Worm (Caenorhabditis elegans) whole organism, early embryonic: ENCODE results near the gene dpy-22.

ENCODE experiments used
- B0310.2 ChIP-seq: sonication (generic microtip); optimal IDR thresholded peaks from 2 replicates; lab custom pipeline; 2016; ENCODE audit warnings: mild to moderate bottlenecking, missing genetic modification characterization, missing compliant biosample characterization
- F13C5.2 ChIP-seq: sonication (generic microtip); optimal IDR thresholded peaks from 2 replicates; lab custom pipeline; 2017; ENCODE audit warnings: mild to moderate bottlenecking, missing genetic modification characterization, inconsistent platforms, missing compliant biosample characterization
- aly-1 ChIP-seq: sonication (generic microtip); optimal IDR thresholded peaks from 2 replicates; lab custom pipeline; 2016; ENCODE audit warnings: missing genetic modification characterization, missing compliant biosample characterization
- ama-1 ChIP-seq: fragments of 150-350 bp; optimal IDR thresholded peaks from 2 replicates; lab custom pipeline; 2014
- ceh-13 ChIP-seq: fragments of 200-800 bp; sonication (Bioruptor generic); optimal IDR thresholded peaks from 2 replicates; lab custom pipeline; 2018; ENCODE audit warnings: mild to moderate bottlenecking, missing genetic modification characterization, missing compliant biosample characterization
- ceh-36 ChIP-seq: sonication (generic microtip); optimal IDR thresholded peaks from 2 replicates; lab custom pipeline; 2016; ENCODE audit warnings: missing genetic modification characterization, inconsistent platforms, missing compliant biosample characterization
- ets-7 ChIP-seq: sonication (generic microtip); optimal IDR thresholded peaks from 2 replicates; lab custom pipeline; 2016; ENCODE audit warnings: missing genotype, missing genetic modification characterization, missing compliant biosample characterization
- flt-1 ChIP-seq: fragments of 200-800 bp; sonication (Bioruptor generic); IDR thresholded peaks from 2 replicates; pipeline ENCODE4 v1.3.6; 2022; ENCODE audit warnings: missing genetic modification characterization, missing compliant biosample characterization
- hmbx-1 ChIP-seq: sonication (generic microtip); optimal IDR thresholded peaks from 2 replicates; lab custom pipeline; 2016; ENCODE audit warnings: mild to moderate bottlenecking, missing genetic modification characterization, missing compliant biosample characterization
- hmg-4 ChIP-seq: fragments of 200-800 bp; sonication (Bioruptor generic); optimal IDR thresholded peaks from 2 replicates; lab custom pipeline; 2018; ENCODE audit warnings: mild to moderate bottlenecking, missing genetic modification characterization, missing compliant biosample characterization
- hnd-1 ChIP-seq: sonication (generic microtip); optimal IDR thresholded peaks from 2 replicates; lab custom pipeline; 2016; ENCODE audit warnings: missing genetic modification characterization, missing compliant biosample characterization
- pes-1 ChIP-seq: fragments of 200-800 bp; sonication (Bioruptor generic); IDR thresholded peaks from 2 replicates; pipeline ENCODE4 v1.3.6; 2022; ENCODE audit warnings: missing genetic modification reagents, missing genetic modification characterization, missing compliant biosample characterization
- scrt-1 ChIP-seq: fragments of 200-800 bp; sonication (Bioruptor generic); IDR thresholded peaks from 2 replicates; pipeline ENCODE4 v1.3.6; 2022; ENCODE audit warnings: missing genetic modification characterization, missing compliant biosample characterization
- sea-1 ChIP-seq: fragments of 200-800 bp; sonication (Bioruptor generic); conservative IDR thresholded peaks from 2 replicates; pipeline ENCODE4 v1.3.6; 2022; ENCODE audit warnings: missing genetic modification characterization, missing compliant biosample characterization
- tbx-11 ChIP-seq: fragments of 200-800 bp; sonication (Bioruptor generic); IDR thresholded peaks from 2 replicates; pipeline ENCODE4 v1.3.6; 2022; ENCODE audit warnings: missing genetic modification characterization, missing compliant biosample characterization
- tbx-37 ChIP-seq: fragments of 200-800 bp; sonication (Bioruptor generic); conservative IDR thresholded peaks from 2 replicates; pipeline ENCODE4 v1.3.6; 2022; ENCODE audit warnings: missing genetic modification reagents, missing genetic modification characterization, missing compliant biosample characterization
- tra-4 ChIP-seq: sonication (generic microtip); optimal IDR thresholded peaks from 2 replicates; lab custom pipeline; 2017; ENCODE audit warnings: missing genetic modification characterization, missing compliant biosample characterization

The dpy-22 gene

DNA sequence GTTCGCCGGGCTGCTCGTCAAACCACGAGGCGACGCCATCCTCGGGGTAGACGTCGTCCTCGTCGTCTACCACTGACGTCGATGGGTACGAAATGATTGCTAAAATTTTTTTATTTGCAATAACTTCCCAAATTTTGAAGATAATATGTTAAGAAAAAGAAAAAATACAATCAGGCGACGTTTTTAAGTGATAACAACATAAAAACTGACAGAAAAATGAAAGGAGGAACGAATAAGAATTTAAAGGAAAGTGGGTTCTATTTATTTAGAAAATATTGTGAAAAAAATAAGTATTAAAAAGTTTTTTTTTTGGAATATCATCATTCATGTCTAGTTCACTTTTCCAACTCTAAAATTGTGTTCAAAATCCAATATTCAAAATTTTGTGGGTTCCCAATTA, at the start of gene dpy-22:
TSS of gene dpy-22 (minus strand) at position 101 of the 400 bp plus-strand sequence.
- TF ChIP-seq hmbx-1 (tag; lab: Kevin White, UChicago) (no peak), ceh-13 (GFP tag; lab: Kevin White, UChicago) (no peak), F13C5.2 (tag; lab: Kevin White, UChicago) (no peak), hmg-4 (GFP tag; lab: Kevin White, UChicago) (no peak), B0310.2 (tag; lab: Kevin White, UChicago) (no peak), flt-1 (no peak), ama-1 (lab: Kevin White, UChicago) (no peak), tra-4 (tag; lab: Kevin White, UChicago) (no peak), scrt-1 (no peak), hnd-1 (tag; lab: Kevin White, UChicago) (no peak)

DNA sequence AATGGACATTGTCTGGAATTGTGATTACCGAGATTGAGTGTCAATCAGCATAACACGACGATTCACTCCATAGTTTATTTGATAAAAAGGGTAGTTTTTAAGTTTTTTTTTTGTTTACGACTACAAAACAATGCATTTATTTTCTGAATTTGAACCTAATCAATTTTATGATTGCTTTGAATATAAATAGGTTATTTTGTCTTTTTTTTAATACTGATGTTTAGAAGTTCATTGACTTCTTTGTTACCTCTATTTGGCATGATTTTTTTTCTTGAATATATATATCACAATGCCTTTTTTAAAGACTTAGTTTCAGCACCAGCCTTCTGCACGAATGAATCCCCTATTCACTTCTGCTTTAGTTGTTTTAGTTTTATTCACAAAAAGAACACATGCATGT, 47.4 kb upstream of the dpy-22 start, which contains the start of gene R07B1.13:
TSS of gene R07B1.13 (plus strand) at position 301 of the 400 bp plus-strand sequence.
- TF ChIP-seq tbx-37 (GFP tag; lab: Robert Waterston, UW) (no peak), ama-1 (lab: Kevin White, UChicago) (no peak), B0310.2 (tag; lab: Kevin White, UChicago) (no peak), hmbx-1 (tag; lab: Kevin White, UChicago) (no peak), aly-1 (no peak), hmg-4 (GFP tag; lab: Kevin White, UChicago) (no peak), sea-1 (GFP tag; lab: Robert Waterston, UW) (no peak)

DNA sequence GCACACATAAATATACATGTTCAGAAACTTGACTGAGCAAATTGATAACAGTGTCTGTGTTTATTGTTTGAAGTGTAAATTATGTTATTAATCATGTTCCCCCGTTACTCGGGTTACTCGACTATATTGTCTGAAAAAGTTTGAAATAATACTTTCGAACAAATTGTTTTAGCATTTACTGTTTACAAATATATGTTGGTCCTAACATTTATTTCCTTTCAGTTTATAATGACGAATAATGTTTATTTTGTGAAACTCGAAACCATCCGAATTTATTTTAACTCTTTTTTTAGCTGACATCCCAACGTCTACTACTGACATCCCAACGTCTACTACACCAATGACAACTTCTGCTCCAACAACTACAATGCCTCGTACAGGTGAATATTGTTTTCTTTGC, 46.7 kb upstream of the dpy-22 start, which contains the start of gene R07B1.7:
TSS of gene R07B1.7 (plus strand) at position 301 of the 400 bp plus-strand sequence.
- no peak for TF ChIP-seq hmg-4 (GFP tag; lab: Kevin White, UChicago)
- TF ChIP-seq hnd-1 (tag; lab: Kevin White, UChicago): no peak

DNA sequence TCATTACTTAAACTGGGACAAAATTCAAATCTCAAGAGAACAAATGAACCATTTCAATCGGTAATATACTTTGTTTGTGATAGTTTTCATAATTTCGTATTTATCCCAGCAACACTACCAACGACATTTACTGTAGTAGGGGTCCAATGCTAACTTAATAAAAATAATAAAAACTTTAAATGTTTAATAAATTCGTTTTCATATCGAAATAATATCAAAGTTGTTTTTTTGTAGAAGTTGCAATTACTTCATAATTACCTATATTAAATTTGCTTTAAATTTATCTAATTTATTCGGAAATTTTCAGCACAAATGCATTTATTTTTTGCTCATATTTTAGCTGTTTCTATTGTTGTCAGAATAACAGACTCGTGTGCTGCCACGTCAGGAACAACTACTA, 44.3 kb upstream of the dpy-22 start, which contains the start of gene R07B1.6:
TSS of gene R07B1.6 (plus strand) at position 301 of the 400 bp plus-strand sequence.
- no peak for TF ChIP-seq scrt-1
- TF ChIP-seq F13C5.2 (tag; lab: Kevin White, UChicago): no peak
- no peak for TF ChIP-seq ets-7 (tag; lab: Kevin White, UChicago)
- no peak for TF ChIP-seq tra-4 (tag; lab: Kevin White, UChicago)
- no peak for TF ChIP-seq hmbx-1 (tag; lab: Kevin White, UChicago)
- TF ChIP-seq B0310.2 (tag; lab: Kevin White, UChicago): no peak
- no peak for TF ChIP-seq tbx-37 (GFP tag; lab: Robert Waterston, UW)
- no peak for TF ChIP-seq tbx-11 (GFP tag; lab: Robert Waterston, UW)
- TF ChIP-seq ceh-36 (tag; lab: Kevin White, UChicago): no peak
- no peak for TF ChIP-seq hmg-4 (GFP tag; lab: Kevin White, UChicago)
- TF ChIP-seq aly-1: no peak
- no peak for TF ChIP-seq ama-1 (lab: Kevin White, UChicago)
- no peak for TF ChIP-seq ceh-13 (GFP tag; lab: Kevin White, UChicago)
- no peak for TF ChIP-seq pes-1 (GFP tag; lab: Robert Waterston, UW)
- no peak for TF ChIP-seq flt-1

DNA sequence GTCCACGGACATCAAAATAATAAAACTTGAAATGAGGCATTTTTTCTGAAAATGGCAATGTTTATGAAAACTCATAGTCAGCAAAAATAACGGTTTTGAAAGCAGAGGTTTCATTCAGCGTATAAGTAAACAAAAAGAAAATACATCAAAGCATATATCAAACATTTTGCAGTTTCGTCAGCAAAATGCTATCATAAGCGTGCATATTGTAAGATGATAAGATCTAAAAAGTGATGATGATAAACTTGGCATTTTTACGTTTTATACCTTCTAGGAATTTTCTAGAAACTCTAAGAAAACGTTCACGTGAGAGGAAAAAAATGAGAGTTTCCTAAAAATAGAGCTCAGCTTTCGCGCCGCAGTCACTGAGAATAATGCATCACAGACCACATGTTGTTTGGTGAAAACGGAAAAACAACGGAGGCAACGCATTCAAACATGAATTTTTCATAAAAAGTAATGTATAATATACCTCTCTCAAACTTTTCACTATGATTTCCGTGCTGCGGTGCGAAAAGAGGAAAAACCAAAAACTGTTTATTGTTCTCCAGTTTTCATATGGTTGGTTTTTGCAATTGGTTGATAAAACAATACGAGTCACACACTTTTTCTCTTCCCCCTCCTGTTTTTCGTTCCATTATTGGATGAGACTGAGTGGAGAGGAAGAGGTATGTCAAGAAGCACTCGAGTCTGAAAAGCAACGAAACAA, 41.0 kb upstream of the dpy-22 start, which contains the start of the genes gst-36 and R07B1.5:
TSS of gene gst-36 (minus strand) at position 45 of the 709 bp plus-strand sequence.
TSS of gene R07B1.5 (plus strand) at position 665 of the 709 bp plus-strand sequence.
- no peak for TF ChIP-seq sea-1 (GFP tag; lab: Robert Waterston, UW)
- no peak for TF ChIP-seq aly-1
- no peak for TF ChIP-seq ceh-36 (tag; lab: Kevin White, UChicago)
- no peak for TF ChIP-seq scrt-1
- no peak for TF ChIP-seq ama-1 (lab: Kevin White, UChicago)
- no peak for TF ChIP-seq B0310.2 (tag; lab: Kevin White, UChicago)

DNA sequence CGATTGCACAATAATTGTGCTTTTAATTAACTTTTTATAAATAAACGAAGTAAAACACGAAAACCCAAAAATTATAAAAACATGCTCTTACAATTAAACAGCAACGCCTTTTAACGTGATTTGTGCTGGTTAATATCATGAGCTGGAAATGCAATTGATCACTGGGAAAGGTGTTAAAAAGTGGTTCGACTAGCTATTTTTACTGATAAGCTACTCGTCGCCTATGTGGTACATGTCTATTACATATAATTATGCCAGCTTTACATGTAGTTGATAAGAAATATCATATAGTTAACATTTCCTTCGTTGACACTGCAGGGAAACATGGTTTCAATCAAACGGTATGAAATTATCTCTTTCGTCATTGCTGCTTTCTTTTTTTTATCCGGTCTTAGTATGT, 36.0 kb upstream of the dpy-22 start, which contains the start of gene scav-5:
TSS of gene scav-5 (plus strand) at position 297 of the 400 bp plus-strand sequence.
- no peak for TF ChIP-seq ceh-36 (tag; lab: Kevin White, UChicago)
- TF ChIP-seq tra-4 (tag; lab: Kevin White, UChicago): no peak
- no peak for TF ChIP-seq hnd-1 (tag; lab: Kevin White, UChicago)
- no peak for TF ChIP-seq B0310.2 (tag; lab: Kevin White, UChicago)
- TF ChIP-seq scrt-1: no peak
- TF ChIP-seq flt-1: no peak
- TF ChIP-seq ama-1 (lab: Kevin White, UChicago): no peak
- no peak for TF ChIP-seq F13C5.2 (tag; lab: Kevin White, UChicago)
- no peak for TF ChIP-seq ets-7 (tag; lab: Kevin White, UChicago)
- no peak for TF ChIP-seq tbx-37 (GFP tag; lab: Robert Waterston, UW)

DNA sequence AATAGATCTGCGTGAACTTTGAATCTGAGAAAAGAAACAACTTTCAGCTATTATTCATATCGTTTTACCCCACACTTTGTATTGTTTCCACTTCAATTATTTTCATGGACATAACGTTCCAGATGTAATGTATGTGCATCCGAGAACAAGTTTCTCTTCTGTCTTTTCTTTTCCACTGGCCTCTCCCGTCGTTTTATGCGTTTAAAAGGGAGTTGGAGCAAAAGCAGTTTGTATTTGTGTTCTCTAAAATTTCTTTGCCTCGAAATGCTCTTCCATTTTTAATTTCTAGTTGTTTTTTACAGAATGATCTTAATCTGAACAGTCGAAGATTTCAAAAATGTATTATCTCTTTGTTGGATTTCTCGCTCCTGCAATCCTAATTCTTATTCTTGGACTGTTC, 34.5 kb upstream of the dpy-22 start, which contains the start of gene R07B1.11:
TSS of gene R07B1.11 (plus strand) at position 301 of the 400 bp plus-strand sequence.
- TF ChIP-seq tbx-37 (GFP tag; lab: Robert Waterston, UW) (no peak), hnd-1 (tag; lab: Kevin White, UChicago) (no peak), hmbx-1 (tag; lab: Kevin White, UChicago) (no peak), ceh-13 (GFP tag; lab: Kevin White, UChicago) (no peak)
